Worm (Caenorhabditis elegans) whole organism, young adult: ENCODE measurements around the gene mrpl-22.

Experiments used
- B0035.1 ChIP-seq: sonication (generic microtip); optimal IDR thresholded peaks from 2 replicates; lab custom pipeline; 2016; ENCODE audit warnings: missing genetic modification characterization, mild to moderate bottlenecking, missing compliant biosample characterization, missing genotype, missing genetic modification reagents
- F55B11.4 ChIP-seq: sonication (generic microtip); optimal IDR thresholded peaks from 2 replicates; lab custom pipeline; 2016; ENCODE audit warnings: missing compliant biosample characterization, missing genetic modification characterization, borderline replicate concordance; ENCODE audit not compliant: insufficient read depth
- ama-1 ChIP-seq, 3 experiments: fragments of 150-350 bp in 1 of 3; sonication (generic microtip) in 2 of 3; optimal IDR thresholded peaks; 2 replicates each; lab custom pipeline; 2014 to 2018; ENCODE audit warnings: missing biosample characterization in 2 of 3, missing genetic modification characterization in 2 of 3, missing genetic modification reagents in 2 of 3
- aptf-3 ChIP-seq: fragments of 200-800 bp; sonication (Bioruptor generic); IDR thresholded peaks from 2 replicates; pipeline ENCODE4 v1.3.6; 2022; ENCODE audit warnings: missing genetic modification characterization, missing compliant biosample characterization
- chd-7 ChIP-seq: sonication (generic microtip); optimal IDR thresholded peaks from 2 replicates; lab custom pipeline; 2016; ENCODE audit warnings: mild to moderate bottlenecking, missing genetic modification characterization, moderate library complexity, missing compliant biosample characterization
- efl-1 ChIP-seq: fragments of 150-350 bp; optimal IDR thresholded peaks from 2 replicates; lab custom pipeline; 2014; ENCODE audit warnings: missing biosample characterization, missing genetic modification reagents, missing genetic modification characterization
- him-1 ChIP-seq: sonication (generic microtip); optimal IDR thresholded peaks from 2 replicates; lab custom pipeline; 2016; ENCODE audit warnings: missing genotype, missing genetic modification reagents, missing genetic modification characterization, missing compliant biosample characterization
- nhr-90 ChIP-seq: sonication (generic microtip); optimal IDR thresholded peaks from 2 replicates; lab custom pipeline; 2016; ENCODE audit warnings: missing genotype, mild to moderate bottlenecking, missing genetic modification characterization, missing compliant biosample characterization
- pha-4 ChIP-seq: fragments of 150-350 bp; sonication (generic microtip); optimal IDR thresholded peaks from 2 replicates; lab custom pipeline; 2014; ENCODE audit warnings: missing biosample characterization, missing genetic modification reagents, missing genetic modification characterization
- rcor-1 ChIP-seq: fragments of 200-800 bp; sonication (Bioruptor generic); IDR thresholded peaks from 2 replicates; pipeline ENCODE4 v1.3.6; 2022; ENCODE audit warnings: missing genetic modification reagents, missing genetic modification characterization, missing compliant biosample characterization

ce11 chrIII:10615166-10615565 is at the start of gene mrpl-22:
- TF ChIP-seq chd-7, result no peak
- TF ChIP-seq nhr-90 (tag; lab: Kevin White, UChicago), result no peak
- no peak for TF ChIP-seq ama-1 (optimal IDR thresholded peaks at IDR 0.05; lab: Kevin White, UChicago)
- no peak for TF ChIP-seq ama-1 (GFP tag; optimal IDR thresholded peaks at IDR 0.05; lab: Kevin White, UChicago)
- no peak for TF ChIP-seq rcor-1 (GFP tag; lab: Robert Waterston, UW)
- no peak for TF ChIP-seq efl-1 (GFP tag; lab: Kevin White, UChicago)
- TF ChIP-seq F55B11.4 (tag; lab: Kevin White, UChicago), result no peak
- TF ChIP-seq B0035.1 (tag; lab: Kevin White, UChicago), result no peak
- TF ChIP-seq pha-4 (tag; lab: Kevin White, UChicago), result no peak
- no peak for TF ChIP-seq aptf-3 (GFP tag; lab: Robert Waterston, UW)
- no peak for TF ChIP-seq him-1 (tag; lab: Kevin White, UChicago)
